Worm (Caenorhabditis elegans): ENCODE results near the gene cyp-13A3.

cyp-13A3 gene

DNA sequence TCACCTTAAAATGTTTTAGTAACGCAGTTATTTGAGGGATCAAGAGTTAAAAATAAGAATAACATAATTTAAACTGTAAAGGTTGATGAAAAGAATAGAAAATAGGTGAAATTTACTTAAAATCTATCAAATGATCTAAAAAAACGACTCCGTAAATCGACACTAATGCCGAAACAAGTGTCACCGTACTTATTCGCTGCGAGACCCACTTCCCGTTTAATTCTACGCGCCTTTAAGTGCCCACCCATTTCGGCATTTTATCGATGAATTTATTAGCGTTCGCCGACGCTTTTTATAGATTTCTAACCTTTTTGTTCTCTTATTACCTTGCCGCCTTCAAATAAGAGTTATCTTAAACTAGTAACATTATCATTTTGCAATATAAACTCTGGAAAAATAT, 47.0 kb downstream of the cyp-13A3 start, which contains the start of the genes Y53C12B.1 and nos-3:
TSS of gene Y53C12B.1 (minus strand) at position 10 of the 400 bp plus-strand sequence.
TSS of gene nos-3 (plus strand) at position 248 of the 400 bp plus-strand sequence.
- peak; percentile 73 for TF ChIP-seq skn-1 (tag; optimal IDR thresholded peaks at IDR 0.05)
- TF ChIP-seq unc-62 (GFP tag; optimal IDR thresholded peaks at IDR 0.05) = no peak
- no peak for TF ChIP-seq nhr-12 (tag; optimal IDR thresholded peaks at IDR 0.05)
- no peak for TF ChIP-seq fos-1 (tag; optimal IDR thresholded peaks at IDR 0.05)
- peak; percentile 88 for TF ChIP-seq nhr-25 (tag; optimal IDR thresholded peaks at IDR 0.05)
- no peak for TF ChIP-seq lsy-12 (tag; optimal IDR thresholded peaks at IDR 0.05)
- peak; percentile 96 for TF ChIP-seq R02D3.7 (tag; optimal IDR thresholded peaks at IDR 0.05)
- peak; percentile 93 for TF ChIP-seq pha-4 (tag; optimal IDR thresholded peaks at IDR 0.05)
- peak; percentile 60 for TF ChIP-seq hmg-11 (tag; optimal IDR thresholded peaks at IDR 0.05)
- TF ChIP-seq tbx-2 (tag; optimal IDR thresholded peaks at IDR 0.05) = no peak
- TF ChIP-seq nhr-76 (tag; optimal IDR thresholded peaks at IDR 0.05) = no peak
- no peak for TF ChIP-seq aly-2 (tag; optimal IDR thresholded peaks at IDR 0.05)
- TF ChIP-seq jun-1 (tag; optimal IDR thresholded peaks at IDR 0.05) = no peak
- TF ChIP-seq mdl-1 (tag; optimal IDR thresholded peaks at IDR 0.05) = no peak
- TF ChIP-seq elt-2 (tag; optimal IDR thresholded peaks at IDR 0.05) = peak; percentile 55
- TF ChIP-seq elt-3 (tag; optimal IDR thresholded peaks at IDR 0.05) = no peak
- TF ChIP-seq unc-39 (tag; optimal IDR thresholded peaks at IDR 0.05) = no peak
- TF ChIP-seq lin-15B (tag; optimal IDR thresholded peaks at IDR 0.05) = peak; percentile 88
- no peak for TF ChIP-seq ztf-11 (tag; optimal IDR thresholded peaks at IDR 0.05)
- TF ChIP-seq lin-39 (tag; optimal IDR thresholded peaks at IDR 0.05) = peak; percentile 92
- TF ChIP-seq snpc-4 (tag; optimal IDR thresholded peaks at IDR 0.05) = peak; percentile 66
- no peak for TF ChIP-seq nhr-237 (tag; optimal IDR thresholded peaks at IDR 0.05)
- no peak for TF ChIP-seq ceh-82 (tag; optimal IDR thresholded peaks at IDR 0.05)
- no peak for TF ChIP-seq mml-1 (tag; optimal IDR thresholded peaks at IDR 0.05)
- no peak for TF ChIP-seq egl-27 (tag; optimal IDR thresholded peaks at IDR 0.05)
- peak; percentile 71 for TF ChIP-seq pqm-1 (tag; optimal IDR thresholded peaks at IDR 0.05)
- peak; percentile 91 for TF ChIP-seq nhr-23 (tag; optimal IDR thresholded peaks at IDR 0.05)
- peak; percentile 79 for TF ChIP-seq egl-5 (tag; optimal IDR thresholded peaks at IDR 0.05)
- no peak for TF ChIP-seq nhr-11 (tag; optimal IDR thresholded peaks at IDR 0.05)
- TF ChIP-seq nhr-77 (tag; optimal IDR thresholded peaks at IDR 0.05) = no peak
- TF ChIP-seq ZK546.5 (tag; optimal IDR thresholded peaks at IDR 0.05) = no peak
- TF ChIP-seq ama-1 (optimal IDR thresholded peaks at IDR 0.05) = no peak
- no peak for TF ChIP-seq ceh-9 (tag; optimal IDR thresholded peaks at IDR 0.05)
- TF ChIP-seq nhr-67 (tag; optimal IDR thresholded peaks at IDR 0.05) = no peak
- no peak for TF ChIP-seq daf-12 (tag; optimal IDR thresholded peaks at IDR 0.05)
- TF ChIP-seq fkh-2 (tag; optimal IDR thresholded peaks at IDR 0.05) = no peak
- TF ChIP-seq ceh-16 (tag; optimal IDR thresholded peaks at IDR 0.05) = no peak
- TF ChIP-seq nhr-43 (tag; optimal IDR thresholded peaks at IDR 0.05; ENCODE audit: poor library complexity, severe bottlenecking) = peak; percentile 69
- no peak for TF ChIP-seq eor-1 (tag; optimal IDR thresholded peaks at IDR 0.05)
- no peak for TF ChIP-seq ztf-4 (tag; optimal IDR thresholded peaks at IDR 0.05)
- peak; percentile 64 for TF ChIP-seq ceh-28 (tag; optimal IDR thresholded peaks at IDR 0.05)
- no peak for TF ChIP-seq sea-2 (GFP tag; optimal IDR thresholded peaks at IDR 0.05)
- TF ChIP-seq elt-1 (tag; optimal IDR thresholded peaks at IDR 0.05) = peak; percentile 54
- TF ChIP-seq zag-1 (tag; optimal IDR thresholded peaks at IDR 0.05) = no peak
- TF ChIP-seq nfya-1 (tag; optimal IDR thresholded peaks at IDR 0.05; ENCODE audit: insufficient read depth) = peak; percentile 97
- peak; percentile 12 for TF ChIP-seq fkh-10 (GFP tag; optimal IDR thresholded peaks at IDR 0.05)

DNA sequence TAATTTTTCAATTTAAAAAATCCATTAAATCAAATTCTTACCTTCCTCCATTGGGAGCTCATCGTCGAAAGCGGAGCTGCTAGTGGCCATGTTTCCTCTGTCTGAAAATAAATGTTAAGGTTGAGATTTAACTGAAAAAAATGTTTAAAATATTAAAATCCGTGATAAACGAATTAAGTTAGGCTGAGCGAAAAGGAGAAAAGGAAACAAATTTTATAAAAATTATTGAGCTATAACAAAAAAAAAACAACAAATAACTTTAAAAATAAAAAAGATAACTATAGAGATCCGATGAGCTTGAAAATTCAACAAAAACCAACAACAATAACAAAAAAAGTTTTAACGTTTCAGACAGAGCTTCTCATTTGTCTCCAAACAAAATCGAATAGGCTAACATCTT, 50.3 kb downstream of the cyp-13A3 start, which contains the start of gene pno-1:
TSS of gene pno-1 (minus strand) at position 101 of the 400 bp plus-strand sequence.
- no peak for TF ChIP-seq zag-1 (tag; optimal IDR thresholded peaks at IDR 0.05)
- TF ChIP-seq nhr-28 (tag; optimal IDR thresholded peaks at IDR 0.05) = no peak
- no peak for TF ChIP-seq ceh-82 (tag; optimal IDR thresholded peaks at IDR 0.05)
- no peak for TF ChIP-seq nhr-77 (tag; optimal IDR thresholded peaks at IDR 0.05)
- no peak for TF ChIP-seq jun-1 (tag; optimal IDR thresholded peaks at IDR 0.05)

Data from whole organism, L3 larva.